Fruit fly (Drosophila melanogaster) Kc167 (cell line): ENCODE results near the gene Zif.

Experiments
- Myc ChIP-seq: fragments of >200 bp; optimal IDR thresholded peaks from 2 replicates; lab custom pipeline; 2017; ENCODE audit warnings: missing external identifiers
- Sin3A ChIP-seq: fragments of >200 bp; optimal IDR thresholded peaks from 2 replicates; lab custom pipeline; 2018; ENCODE audit warnings: missing external identifiers
- h ChIP-seq: fragments of >200 bp; optimal IDR thresholded peaks from 3 replicates; lab custom pipeline; 2018; ENCODE audit warnings: missing external identifiers
- insv ChIP-seq: fragments of >200 bp; optimal IDR thresholded peaks from 3 replicates; lab custom pipeline; 2018; ENCODE audit warnings: missing external identifiers
- psq ChIP-seq: fragments of >200 bp; optimal IDR thresholded peaks from 2 replicates; lab custom pipeline; 2017; ENCODE audit warnings: missing external identifiers
- ttk ChIP-seq: sonication (Bioruptor generic); optimal IDR thresholded peaks from 2 replicates; lab custom pipeline; 2017; ENCODE audit warnings: missing external identifiers

The Zif gene

DNA sequence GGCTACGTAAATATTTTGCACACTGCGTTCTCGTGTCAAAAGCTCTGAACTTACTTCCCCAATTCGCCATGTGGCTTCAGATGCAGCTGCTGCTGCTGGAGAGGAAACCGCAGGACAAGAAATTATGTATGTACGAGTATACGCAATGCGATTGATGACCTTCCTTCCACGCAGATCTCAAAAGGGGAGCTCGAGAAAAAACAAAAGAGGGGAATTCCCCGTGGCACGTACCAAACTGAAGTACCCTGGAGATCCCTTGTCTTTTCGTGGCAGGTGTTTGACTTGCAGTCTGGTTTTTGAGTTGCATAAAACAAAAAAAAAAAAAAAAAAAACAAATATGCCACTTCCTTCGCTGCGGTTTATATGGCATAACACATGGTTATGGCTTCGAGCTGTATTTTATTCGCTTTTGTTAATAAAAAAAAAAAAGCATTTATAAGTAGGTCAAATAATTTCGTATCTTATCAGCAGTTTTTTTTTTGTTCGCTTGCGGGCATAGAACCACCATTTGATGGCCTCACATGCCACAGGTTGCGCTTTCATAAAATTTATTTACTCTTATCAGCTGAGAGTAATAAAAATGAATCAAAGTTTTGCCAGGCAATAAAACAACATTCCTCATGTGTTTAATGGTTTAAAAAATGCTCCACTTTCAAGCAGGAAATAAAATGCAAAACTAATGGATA is 24.0 kb upstream of the Zif start:
- no peak for TF ChIP-seq psq (lab: Kevin White, UChicago)
- no peak for TF ChIP-seq Sin3A
- TF ChIP-seq insv: no peak
- TF ChIP-seq Myc (lab: Kevin White, UChicago): no peak
- TF ChIP-seq h (lab: Kevin White, UChicago): no peak
- no peak for TF ChIP-seq ttk (lab: Kevin White, UChicago)

- TF ChIP-seq ttk (lab: Kevin White, UChicago): no peak
- no peak for TF ChIP-seq Myc (lab: Kevin White, UChicago)
- no peak for TF ChIP-seq insv
- no peak for TF ChIP-seq psq (lab: Kevin White, UChicago)
- TF ChIP-seq Sin3A: no peak
- TF ChIP-seq h (lab: Kevin White, UChicago): no peak
Measured at dm6 chr3R:6433885-6434284, 23.0 kb upstream of the Zif start.

- no peak for TF ChIP-seq psq (lab: Kevin White, UChicago)
- no peak for TF ChIP-seq Myc (lab: Kevin White, UChicago)
- TF ChIP-seq Sin3A: no peak
- no peak for TF ChIP-seq insv
- no peak for TF ChIP-seq h (lab: Kevin White, UChicago)
- no peak for TF ChIP-seq ttk (lab: Kevin White, UChicago)
Measured at dm6 chr3R:6435219-6435618, 21.7 kb upstream of the Zif start.

- no peak for TF ChIP-seq h (lab: Kevin White, UChicago)
- TF ChIP-seq psq (lab: Kevin White, UChicago): no peak
- TF ChIP-seq ttk (lab: Kevin White, UChicago): no peak
- TF ChIP-seq Myc (lab: Kevin White, UChicago): no peak
- TF ChIP-seq Sin3A: no peak
Measured at dm6 chr3R:6435761-6436318, 21.0 kb upstream of the Zif start.

dm6 chr3R:6436643-6437042 is 20.2 kb upstream of the Zif start:
- TF ChIP-seq h (lab: Kevin White, UChicago) (no peak), ttk (lab: Kevin White, UChicago) (no peak), Sin3A (no peak), insv (no peak), psq (lab: Kevin White, UChicago) (no peak), Myc (lab: Kevin White, UChicago) (no peak)

DNA sequence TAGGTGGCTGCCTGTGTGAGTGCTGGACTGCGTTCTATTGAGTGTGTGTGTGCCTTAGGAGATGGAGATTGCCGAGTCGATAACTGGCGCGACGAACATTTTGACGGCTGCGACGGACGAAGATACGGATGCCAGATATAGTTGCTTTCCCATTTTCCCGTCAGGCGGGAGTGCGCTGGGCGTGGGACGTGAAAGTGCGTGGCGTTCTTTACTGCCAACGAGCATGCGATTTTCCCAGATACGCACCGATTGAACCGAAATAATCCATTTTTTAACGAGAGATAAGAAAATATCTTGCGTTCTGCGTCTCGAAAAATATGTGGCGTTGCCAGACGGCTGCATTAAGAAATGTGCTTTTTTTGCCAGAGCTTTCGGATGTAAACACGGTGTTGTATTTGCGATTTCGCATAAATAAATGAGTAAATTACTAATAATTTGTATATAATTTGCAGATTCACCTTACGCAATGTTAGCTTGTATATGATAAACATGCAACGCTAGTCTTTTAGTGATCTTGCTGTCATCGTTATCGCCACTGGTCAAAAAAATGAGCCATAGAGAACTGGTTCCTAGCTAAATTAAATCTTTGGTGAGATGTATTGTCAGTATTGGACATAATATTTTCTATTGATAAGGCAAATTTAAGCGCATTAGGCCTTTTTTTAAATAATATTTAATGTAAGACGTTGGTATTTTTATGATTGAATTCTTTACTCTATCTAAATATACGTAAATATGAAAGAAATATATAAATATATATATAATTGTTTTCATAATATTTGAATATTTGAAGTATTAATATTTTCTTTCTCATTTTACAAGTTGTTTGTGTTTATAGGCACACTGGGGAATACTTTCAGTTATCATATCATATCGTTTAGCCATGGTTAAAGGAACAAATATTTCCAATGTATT is 491 bp upstream of the Zif start, which contains the start of gene CG9727:
Gene CG9727, minus strand, starts transcription at position 537 of the 915 bp plus-strand sequence.
- no peak for TF ChIP-seq Myc (lab: Kevin White, UChicago)
- no peak for TF ChIP-seq h (lab: Kevin White, UChicago)
- TF ChIP-seq Sin3A: no peak
- TF ChIP-seq psq (lab: Kevin White, UChicago): no peak
- TF ChIP-seq insv: no peak
- TF ChIP-seq ttk (lab: Kevin White, UChicago): no peak

dm6 chr3R:6460589-6461141 is 3.8 kb downstream of the Zif start:
- no peak for TF ChIP-seq Sin3A
- TF ChIP-seq insv: no peak
- TF ChIP-seq h (lab: Kevin White, UChicago): no peak
- no peak for TF ChIP-seq Myc (lab: Kevin White, UChicago)
- no peak for TF ChIP-seq ttk (lab: Kevin White, UChicago)
- no peak for TF ChIP-seq psq (lab: Kevin White, UChicago)

DNA sequence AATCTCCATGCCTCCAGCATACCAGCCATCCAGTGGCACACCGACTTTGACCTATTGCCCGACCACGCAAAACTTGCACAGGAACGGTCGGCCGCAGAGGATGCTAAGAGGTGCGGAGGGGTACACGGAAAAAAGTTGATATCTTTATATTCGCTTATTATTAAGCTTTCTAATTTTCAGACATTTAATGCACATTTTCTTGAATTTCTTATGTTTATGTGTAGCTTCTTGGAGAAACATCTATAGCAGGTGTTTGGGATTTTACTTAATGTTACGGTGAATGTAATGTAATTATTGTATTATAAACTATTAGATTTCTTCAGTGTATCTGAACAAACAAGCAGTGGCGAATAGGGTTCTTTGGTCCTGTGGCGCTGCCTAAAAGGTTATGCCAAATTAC is 6.1 kb downstream of the Zif start:
- TF ChIP-seq insv (no peak), psq (lab: Kevin White, UChicago) (no peak), Myc (lab: Kevin White, UChicago) (no peak), ttk (lab: Kevin White, UChicago) (no peak), h (lab: Kevin White, UChicago) (no peak), Sin3A (no peak)

DNA sequence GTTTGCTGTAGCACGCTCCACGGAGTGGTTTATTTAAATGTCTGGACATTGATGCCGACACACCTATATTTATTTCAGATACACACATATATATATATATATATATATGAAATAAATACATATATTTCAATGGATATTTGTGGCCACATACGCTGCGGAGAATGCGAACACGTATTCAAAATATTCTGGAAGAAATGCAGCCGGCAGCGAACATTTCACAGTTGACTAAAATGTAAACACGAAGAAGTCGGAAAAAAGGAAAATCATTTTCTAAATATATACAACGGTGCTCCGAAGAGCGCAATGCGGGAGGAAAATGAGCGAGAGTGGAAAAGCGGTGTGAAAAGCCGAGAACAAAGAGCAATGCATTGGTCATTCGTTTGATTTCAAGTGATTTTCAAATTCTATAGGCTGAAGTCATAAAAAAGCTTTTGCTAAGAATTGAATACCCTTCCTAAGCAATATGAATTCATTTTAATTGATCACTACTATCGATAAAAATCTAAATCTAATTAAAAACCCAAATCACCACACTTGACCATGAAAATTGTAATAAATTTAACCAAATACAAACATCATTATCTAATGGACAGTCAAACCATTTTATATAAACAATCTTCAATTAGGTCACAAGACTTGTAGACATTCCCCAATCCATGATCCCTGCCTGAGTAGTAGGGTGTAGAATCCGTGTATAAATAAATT is 10.9 kb downstream of the Zif start:
- no peak for TF ChIP-seq psq (lab: Kevin White, UChicago)
- TF ChIP-seq Sin3A: no peak
- TF ChIP-seq ttk (lab: Kevin White, UChicago): no peak
- TF ChIP-seq insv: no peak
- TF ChIP-seq Myc (lab: Kevin White, UChicago): no peak
- no peak for TF ChIP-seq h (lab: Kevin White, UChicago)

DNA sequence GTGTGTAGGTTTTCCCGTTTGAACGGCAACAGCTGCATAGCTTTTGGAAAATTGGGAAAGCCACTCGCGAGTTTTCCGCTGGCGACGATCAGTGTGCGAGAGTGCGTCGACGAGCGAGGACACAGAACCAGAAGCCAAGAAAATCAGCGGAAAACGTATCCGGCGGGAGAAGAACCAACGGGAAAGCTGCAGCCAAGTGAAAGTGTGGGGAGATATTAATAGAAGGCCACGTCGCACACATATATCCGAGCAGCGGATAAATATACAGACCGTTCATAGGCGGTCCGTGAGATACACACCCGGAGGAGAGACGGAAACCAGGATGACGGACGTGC is 11.4 kb downstream of the Zif start, which contains the start of gene Neurochondrin:
Gene Neurochondrin, plus strand, starts transcription at position 87 of the 335 bp plus-strand sequence.
- TF ChIP-seq ttk (lab: Kevin White, UChicago) (no peak), Myc (lab: Kevin White, UChicago) (no peak), h (lab: Kevin White, UChicago) (no peak), psq (lab: Kevin White, UChicago) (no peak), insv (no peak), Sin3A (no peak)

dm6 chr3R:6474430-6474829 is 17.5 kb downstream of the Zif start:
- TF ChIP-seq psq (lab: Kevin White, UChicago) (no peak), ttk (lab: Kevin White, UChicago) (no peak), h (lab: Kevin White, UChicago) (no peak), insv (no peak), Sin3A (no peak), Myc (lab: Kevin White, UChicago) (no peak)
